Worm (Caenorhabditis elegans) whole organism, late embryonic: ENCODE results near the gene K09D9.3.

Experiments used
- ama-1 ChIP-seq: fragments of 150-350 bp; optimal IDR thresholded peaks from 2 replicates; lab custom pipeline; 2014
- pha-4 ChIP-seq: fragments of 150-350 bp; optimal IDR thresholded peaks from 2 replicates; lab custom pipeline; 2018; ENCODE audit warnings: missing biosample characterization, missing genetic modification reagents, missing genetic modification characterization
- tbx-2 ChIP-seq: sonication (generic microtip); optimal IDR thresholded peaks from 2 replicates; lab custom pipeline; 2016; ENCODE audit warnings: missing genetic modification characterization, missing compliant biosample characterization
- unc-3 ChIP-seq, 2 experiments: fragments of 200-800 bp in 1 of 2; sonication (Bioruptor generic) in 1 of 2; sonication (generic microtip) in 1 of 2; conservative IDR thresholded peaks in 1 of 2; optimal IDR thresholded peaks in 1 of 2; 2 replicates each; pipeline versions ENCODE4 v1.3.6 to Lab custom; 2016 to 2022; ENCODE audit warnings: missing compliant biosample characterization in 2 of 2, missing genetic modification characterization in 2 of 2, missing genetic modification reagents in 1 of 2

DNA sequence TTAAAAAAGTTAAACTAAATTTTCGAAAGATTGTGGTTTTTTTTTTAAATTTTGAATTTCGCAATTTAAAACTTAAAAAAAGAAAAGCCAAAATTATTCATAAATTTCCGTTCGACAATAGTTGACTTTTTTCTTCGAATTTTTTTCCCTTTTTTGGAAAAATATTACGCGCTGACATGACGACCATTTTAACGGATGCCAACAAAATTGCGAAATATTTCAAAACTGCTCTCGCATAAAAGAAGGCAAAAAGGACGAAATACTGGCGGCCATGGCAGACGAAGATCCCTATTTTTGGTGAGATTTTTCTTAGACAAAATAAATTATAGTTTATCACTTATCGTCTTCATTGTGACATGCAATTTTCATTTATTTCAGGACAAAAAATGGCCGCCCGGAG is 19.3 kb downstream of the K09D9.3 start:
- no peak for TF ChIP-seq tbx-2 (tag; lab: Kevin White, UChicago)
- no peak for TF ChIP-seq ama-1 (lab: Kevin White, UChicago)
- no peak for TF ChIP-seq unc-3 (GFP tag; conservative IDR thresholded peaks at IDR 0.05; lab: Robert Waterston, UW)
- no peak for TF ChIP-seq unc-3 (tag; optimal IDR thresholded peaks at IDR 0.05; lab: Kevin White, UChicago)
- TF ChIP-seq pha-4 (tag; lab: Kevin White, UChicago), result no peak
